Fruit fly (Drosophila melanogaster) whole organism, embryonic: ENCODE data around the gene CG9263.
A peak's percentile ranks its signal among the peaks of the same experiment; 100 is the strongest.

Experiments used
- Asciz ChIP-seq: fragments of 200-800 bp; sonication (Bioruptor generic); optimal IDR thresholded peaks from 2 replicates; lab custom pipeline; 2017; ENCODE audit warnings: missing biosample characterization, mild to moderate bottlenecking, missing genetic modification characterization, missing genetic modification reagents
- B-H1 ChIP-seq: fragments of 200-800 bp; sonication (Bioruptor generic); IDR thresholded peaks from 3 replicates; pipeline ENCODE4 v1.3.6; 2022; ENCODE audit warnings: missing biosample characterization, missing genetic modification characterization
- BEAF-32 ChIP-seq: fragments of 200-800 bp; sonication (Bioruptor generic); optimal IDR thresholded peaks from 3 replicates; lab custom pipeline; 2017; ENCODE audit warnings: missing biosample characterization, missing genetic modification characterization, mild to moderate bottlenecking, moderate library complexity, missing genetic modification reagents
- CG14050 ChIP-seq: fragments of 200-800 bp; sonication (Bioruptor generic); IDR thresholded peaks from 3 replicates; pipeline ENCODE4 v1.3.6; 2022; ENCODE audit warnings: missing biosample characterization, missing genetic modification characterization
- CG14965 ChIP-seq: fragments of 200-800 bp; sonication (Bioruptor generic); optimal IDR thresholded peaks from 2 replicates; lab custom pipeline; 2016; ENCODE audit warnings: missing biosample characterization, missing genetic modification characterization, borderline replicate concordance
- CG15479 ChIP-seq: fragments of 200-800 bp; sonication (Bioruptor generic); optimal IDR thresholded peaks from 3 replicates; lab custom pipeline; 2019; ENCODE audit warnings: missing biosample characterization, mild to moderate bottlenecking, missing genetic modification characterization, moderate library complexity
- CG17186 ChIP-seq: fragments of 200-800 bp; sonication (Bioruptor generic); optimal IDR thresholded peaks from 3 replicates; lab custom pipeline; 2017; ENCODE audit warnings: missing biosample characterization, missing genetic modification reagents, missing genetic modification characterization
- CG17359 ChIP-seq: fragments of 200-800 bp; sonication (Bioruptor generic); optimal IDR thresholded peaks from 3 replicates; lab custom pipeline; 2018; ENCODE audit warnings: missing biosample characterization, mild to moderate bottlenecking, missing genetic modification characterization, moderate library complexity
- CG17829 ChIP-seq: fragments of 200-800 bp; optimal IDR thresholded peaks from 2 replicates; lab custom pipeline; 2019; ENCODE audit warnings: missing biosample characterization, mild to moderate bottlenecking, missing genetic modification characterization, moderate library complexity
- CG18011 ChIP-seq: fragments of 200-800 bp; sonication (Bioruptor generic); optimal IDR thresholded peaks from 2 replicates; lab custom pipeline; 2017; ENCODE audit warnings: missing biosample characterization, missing genetic modification characterization, mild to moderate bottlenecking, moderate library complexity, missing genotype
- CG18262 ChIP-seq: fragments of 200-800 bp; optimal IDR thresholded peaks from 3 replicates; lab custom pipeline; 2019; ENCODE audit warnings: missing biosample characterization, mild to moderate bottlenecking, missing genetic modification characterization, moderate library complexity
- CG18599 ChIP-seq: fragments of 200-800 bp; sonication (Bioruptor generic); optimal IDR thresholded peaks from 3 replicates; lab custom pipeline; 2017; ENCODE audit warnings: missing biosample characterization, missing genetic modification characterization, mild to moderate bottlenecking, moderate library complexity, missing genetic modification reagents
- CG18619 ChIP-seq: fragments of 200-800 bp; sonication (Bioruptor generic); optimal IDR thresholded peaks from 3 replicates; lab custom pipeline; 2017; ENCODE audit warnings: missing biosample characterization, mild to moderate bottlenecking, missing genetic modification characterization
- CG2202 ChIP-seq: fragments of 200-800 bp; sonication (Bioruptor generic); optimal IDR thresholded peaks from 2 replicates; lab custom pipeline; 2018; ENCODE audit warnings: missing biosample characterization, mild to moderate bottlenecking, missing genetic modification characterization
- CG3726 ChIP-seq: fragments of 200-800 bp; sonication (Bioruptor generic); IDR thresholded peaks from 3 replicates; pipeline ENCODE4, ENCODE4 v1.3.6; 2022; ENCODE audit warnings: missing biosample characterization, missing genetic modification characterization
- CG6791 ChIP-seq: fragments of 200-800 bp; sonication (Bioruptor generic); IDR thresholded peaks from 3 replicates; pipeline ENCODE4 v1.3.6; 2022; ENCODE audit warnings: missing biosample characterization, missing genetic modification characterization; ENCODE audit not compliant: partially characterized antibody
- CG6813 ChIP-seq: fragments of 200-800 bp; sonication (Bioruptor generic); optimal IDR thresholded peaks from 2 replicates; lab custom pipeline; 2017; ENCODE audit warnings: missing biosample characterization, missing genetic modification characterization, mild to moderate bottlenecking, moderate library complexity, missing genetic modification reagents
- CG7357 ChIP-seq: fragments of 200-800 bp; sonication (Bioruptor generic); IDR thresholded peaks from 3 replicates; pipeline ENCODE4 v1.3.6; 2022; ENCODE audit warnings: missing biosample characterization, missing genetic modification characterization
- CG8281 ChIP-seq: fragments of 200-800 bp; sonication (Bioruptor generic); optimal IDR thresholded peaks from 2 replicates; lab custom pipeline; 2018; ENCODE audit warnings: missing biosample characterization, mild to moderate bottlenecking, missing genetic modification characterization, moderate library complexity
- CG8944 ChIP-seq: fragments of 200-800 bp; sonication (Bioruptor generic); optimal IDR thresholded peaks from 3 replicates; lab custom pipeline; 2016; ENCODE audit warnings: missing biosample characterization, missing genetic modification characterization
- D19A ChIP-seq: fragments of 200-800 bp; optimal IDR thresholded peaks from 3 replicates; lab custom pipeline; 2019; ENCODE audit warnings: missing biosample characterization, mild to moderate bottlenecking, missing genetic modification characterization, moderate library complexity
- Dbx ChIP-seq: fragments of 200-800 bp; sonication (Bioruptor generic); IDR thresholded peaks from 3 replicates; pipeline ENCODE4 v1.3.6; 2022; ENCODE audit warnings: missing biosample characterization, missing genetic modification characterization
- Dip2 ChIP-seq: fragments of 200-800 bp; sonication (Bioruptor generic); IDR thresholded peaks from 2 replicates; pipeline ENCODE4 v1.3.6; 2022; ENCODE audit warnings: missing biosample characterization, missing genetic modification characterization
- Doc3 ChIP-seq: fragments of 200-800 bp; sonication (Bioruptor generic); IDR thresholded peaks from 3 replicates; pipeline ENCODE4 v1.3.6; 2022; ENCODE audit warnings: missing biosample characterization, missing genetic modification characterization; ENCODE audit not compliant: partially characterized antibody
- Fer1 ChIP-seq: fragments of 200-800 bp; sonication (Bioruptor generic); optimal IDR thresholded peaks from 2 replicates; lab custom pipeline; 2017; ENCODE audit warnings: missing biosample characterization, mild to moderate bottlenecking, missing genetic modification characterization
- H2.0 ChIP-seq: fragments of 200-800 bp; sonication (Bioruptor generic); IDR thresholded peaks from 2 replicates; pipeline ENCODE4 v1.3.6; 2022; ENCODE audit warnings: missing biosample characterization, missing genetic modification characterization
- Hr3 ChIP-seq: fragments of 200-800 bp; sonication (Bioruptor generic); optimal IDR thresholded peaks from 3 replicates; lab custom pipeline; 2016; ENCODE audit warnings: missing biosample characterization, missing genetic modification characterization
- Kr ChIP-seq: fragments of 200-800 bp; sonication (Bioruptor generic); optimal IDR thresholded peaks from 2 replicates; lab custom pipeline; 2017; ENCODE audit warnings: missing biosample characterization, mild to moderate bottlenecking, missing genetic modification characterization
- MTF-1 ChIP-seq: fragments of 200-800 bp; sonication (Bioruptor generic); optimal IDR thresholded peaks from 2 replicates; lab custom pipeline; 2018; ENCODE audit warnings: missing biosample characterization, mild to moderate bottlenecking, missing genetic modification characterization, borderline replicate concordance
- Mad ChIP-seq: fragments of 200-800 bp; sonication (Bioruptor generic); optimal IDR thresholded peaks from 2 replicates; lab custom pipeline; 2016; ENCODE audit warnings: missing biosample characterization, missing genetic modification characterization
- Max ChIP-seq: fragments of 200-800 bp; sonication (Bioruptor generic); optimal IDR thresholded peaks from 2 replicates; lab custom pipeline; 2016; ENCODE audit warnings: missing biosample characterization, mild to moderate bottlenecking, missing genetic modification characterization
- Meics ChIP-seq: fragments of 200-800 bp; sonication (Bioruptor generic); optimal IDR thresholded peaks from 2 replicates; lab custom pipeline; 2017; ENCODE audit warnings: missing biosample characterization, mild to moderate bottlenecking, missing genetic modification characterization
- Myb ChIP-seq: fragments of 200-800 bp; sonication (Bioruptor generic); optimal IDR thresholded peaks from 2 replicates; lab custom pipeline; 2016; ENCODE audit warnings: missing biosample characterization, missing genetic modification characterization
- Sin3A ChIP-seq: fragments of >200 bp; optimal IDR thresholded peaks from 2 replicates; lab custom pipeline; 2018
- TFAM ChIP-seq: fragments of 200-800 bp; sonication (Bioruptor generic); optimal IDR thresholded peaks from 2 replicates; lab custom pipeline; 2017; ENCODE audit warnings: missing biosample characterization, missing genetic modification characterization, inconsistent platforms
- Xbp1 ChIP-seq: fragments of 200-800 bp; sonication (Bioruptor generic); optimal IDR thresholded peaks from 3 replicates; lab custom pipeline; 2016; ENCODE audit warnings: missing biosample characterization, mild to moderate bottlenecking, missing genetic modification characterization
- ash1 ChIP-seq: fragments of 200-800 bp; sonication (Bioruptor generic); optimal IDR thresholded peaks from 2 replicates; lab custom pipeline; 2018; ENCODE audit warnings: missing biosample characterization, mild to moderate bottlenecking, missing genetic modification characterization
- chn ChIP-seq: fragments of 200-800 bp; sonication (Bioruptor generic); optimal IDR thresholded peaks from 2 replicates; lab custom pipeline; 2016; ENCODE audit warnings: missing biosample characterization, missing genetic modification characterization
- da ChIP-seq: fragments of 200-800 bp; sonication (Bioruptor generic); optimal IDR thresholded peaks from 2 replicates; lab custom pipeline; 2016; ENCODE audit warnings: missing biosample characterization, missing genetic modification characterization
- eyg ChIP-seq: fragments of 200-800 bp; sonication (Bioruptor generic); optimal IDR thresholded peaks from 3 replicates; lab custom pipeline; 2016; ENCODE audit warnings: missing biosample characterization, missing genetic modification characterization
- gcm2 ChIP-seq: fragments of 200-800 bp; sonication (Bioruptor generic); optimal IDR thresholded peaks from 2 replicates; lab custom pipeline; 2016; ENCODE audit warnings: missing biosample characterization, missing genetic modification characterization
- inv ChIP-seq: fragments of 200-800 bp; sonication (Bioruptor generic); IDR thresholded peaks from 2 replicates; pipeline ENCODE4 v1.3.6; 2022; ENCODE audit warnings: missing biosample characterization, missing genetic modification characterization; ENCODE audit not compliant: partially characterized antibody
- lbe ChIP-seq: fragments of 200-800 bp; sonication (Bioruptor generic); optimal IDR thresholded peaks from 2 replicates; lab custom pipeline; 2016; ENCODE audit warnings: missing biosample characterization, mild to moderate bottlenecking, missing genetic modification characterization
- mam ChIP-seq: fragments of 200-800 bp; sonication (Bioruptor generic); optimal IDR thresholded peaks from 3 replicates; lab custom pipeline; 2016; ENCODE audit warnings: missing biosample characterization, missing genetic modification characterization
- mld ChIP-seq: fragments of 200-800 bp; sonication (Bioruptor generic); IDR thresholded peaks from 3 replicates; pipeline ENCODE4 v1.3.6; 2022; ENCODE audit warnings: missing biosample characterization, missing genetic modification characterization; ENCODE audit not compliant: partially characterized antibody
- nerfin-1 ChIP-seq: fragments of 200-800 bp; sonication (Bioruptor generic); optimal IDR thresholded peaks from 3 replicates; lab custom pipeline; 2019; ENCODE audit warnings: missing biosample characterization, mild to moderate bottlenecking, missing genetic modification characterization, moderate library complexity
- otp ChIP-seq: fragments of 200-800 bp; sonication (Bioruptor generic); IDR thresholded peaks from 3 replicates; pipeline ENCODE4, ENCODE4 v1.3.6; 2022; ENCODE audit warnings: missing biosample characterization, missing genetic modification characterization
- tup ChIP-seq: fragments of 200-800 bp; sonication (Bioruptor generic); optimal IDR thresholded peaks from 2 replicates; lab custom pipeline; 2016; ENCODE audit warnings: missing biosample characterization, mild to moderate bottlenecking, missing genetic modification characterization, moderate library complexity
- wor ChIP-seq: fragments of 200-800 bp; sonication (Bioruptor generic); IDR thresholded peaks from 2 replicates; pipeline ENCODE4 v1.3.6; 2022; ENCODE audit warnings: missing biosample characterization, missing genetic modification characterization
- zfh2 ChIP-seq: fragments of 200-800 bp; sonication (Bioruptor generic); optimal IDR thresholded peaks from 2 replicates; lab custom pipeline; 2016; ENCODE audit warnings: missing biosample characterization, missing genetic modification characterization

The CG9263 gene

dm6 chr2L:13571791-13572451 lies 29.5 kb upstream of the CG9263 start (continued):
- no peak for TF ChIP-seq CG6813 (GFP tag; lab: Kevin White, UChicago)
- TF ChIP-seq da (GFP tag; lab: Kevin White, UChicago): no peak
- no peak for TF ChIP-seq CG17829 (tag; lab: Kevin White, UChicago)
- TF ChIP-seq CG15479 (GFP tag; lab: Kevin White, UChicago): no peak
- no peak for TF ChIP-seq MTF-1 (GFP tag; lab: Kevin White, UChicago)
- no peak for TF ChIP-seq CG8944 (GFP tag; lab: Kevin White, UChicago)
- no peak for TF ChIP-seq lbe (GFP tag; lab: Kevin White, UChicago)
- TF ChIP-seq Hr3 (GFP tag; lab: Kevin White, UChicago): no peak
- TF ChIP-seq CG6791 (GFP tag; lab: Robert Waterston, UW): no peak
- TF ChIP-seq CG18619 (GFP tag; lab: Kevin White, UChicago): peak; percentile 12
- no peak for TF ChIP-seq Dip2 (GFP tag; lab: Robert Waterston, UW)
- TF ChIP-seq CG2202: no peak
- no peak for TF ChIP-seq CG7357
- TF ChIP-seq Xbp1 (GFP tag; lab: Kevin White, UChicago): peak; percentile 12
- TF ChIP-seq Mad (GFP tag; lab: Kevin White, UChicago): no peak
- no peak for TF ChIP-seq CG3726 (GFP tag; lab: Robert Waterston, UW)
- peak; percentile 46 for TF ChIP-seq CG18262 (tag; lab: Kevin White, UChicago)
- TF ChIP-seq zfh2 (GFP tag; lab: Kevin White, UChicago): no peak
- TF ChIP-seq eyg (GFP tag; lab: Kevin White, UChicago): no peak
- no peak for TF ChIP-seq gcm2 (GFP tag; lab: Kevin White, UChicago)
- TF ChIP-seq Kr (GFP tag; lab: Kevin White, UChicago): no peak
- TF ChIP-seq CG18599 (GFP tag; lab: Kevin White, UChicago): peak; percentile 21
- TF ChIP-seq inv (GFP tag; lab: Robert Waterston, UW): no peak
- no peak for TF ChIP-seq mld
- no peak for TF ChIP-seq Fer1
- TF ChIP-seq CG14965 (GFP tag; lab: Kevin White, UChicago): no peak
- TF ChIP-seq CG18011: no peak
- TF ChIP-seq ash1 (GFP tag; lab: Kevin White, UChicago): no peak
- no peak for TF ChIP-seq H2.0
- no peak for TF ChIP-seq Asciz (GFP tag; lab: Kevin White, UChicago)
- no peak for TF ChIP-seq Dbx (GFP tag; lab: Robert Waterston, UW)
- 0 out of 3 replicates have a peak, but pooled peaks have one; percentile 7 for TF ChIP-seq otp (GFP tag; lab: Robert Waterston, UW)
- no peak for TF ChIP-seq BEAF-32
- TF ChIP-seq CG8281: no peak
- no peak for TF ChIP-seq CG14050 (GFP tag; lab: Robert Waterston, UW)
- no peak for TF ChIP-seq wor (GFP tag; lab: Robert Waterston, UW)
- TF ChIP-seq CG17186 (GFP tag; lab: Kevin White, UChicago): no peak
- no peak for TF ChIP-seq tup
- peak; percentile 46 for TF ChIP-seq CG17359 (tag; lab: Kevin White, UChicago)
- no peak for TF ChIP-seq chn (GFP tag; lab: Kevin White, UChicago)
- TF ChIP-seq Sin3A (lab: Kevin White, UChicago): no peak
- TF ChIP-seq D19A: peak; percentile 34
- TF ChIP-seq mam (GFP tag; lab: Kevin White, UChicago): no peak
- no peak for TF ChIP-seq TFAM
- no peak for TF ChIP-seq Doc3 (GFP tag; lab: Robert Waterston, UW)
- TF ChIP-seq Myb: no peak
- TF ChIP-seq B-H1 (GFP tag; lab: Robert Waterston, UW): 0 out of 3 replicates have a peak, but pooled peaks have one; percentile 11
- TF ChIP-seq Max: no peak
- no peak for TF ChIP-seq nerfin-1 (tag; lab: Kevin White, UChicago)
- TF ChIP-seq Meics (GFP tag; lab: Kevin White, UChicago): peak; percentile 53
